Worm (Caenorhabditis elegans) whole organism, L2 larva: ENCODE data around the gene F44E7.7.

Experiments
- ama-1 ChIP-seq: fragments of 150-350 bp; optimal IDR thresholded peaks from 2 replicates; lab custom pipeline; 2018; ENCODE audit warnings: inconsistent platforms
- ceh-82 ChIP-seq: fragments of 150-350 bp; optimal IDR thresholded peaks from 2 replicates; lab custom pipeline; 2014; ENCODE audit warnings: missing biosample characterization, missing genetic modification characterization
- elt-1 ChIP-seq: fragments of 150-350 bp; optimal IDR thresholded peaks from 2 replicates; lab custom pipeline; 2014; ENCODE audit warnings: missing biosample characterization, missing genetic modification characterization
- lsy-2 ChIP-seq, 2 experiments: fragments of 150-350 bp in 1 of 2; sonication (generic microtip) in 1 of 2; optimal IDR thresholded peaks; 2 replicates each; lab custom pipeline; 2014 to 2017; ENCODE audit warnings: missing biosample characterization in 2 of 2, missing genetic modification characterization in 2 of 2
- nhr-23 ChIP-seq: fragments of 150-350 bp; optimal IDR thresholded peaks from 2 replicates; lab custom pipeline; 2014; ENCODE audit warnings: missing biosample characterization, missing genetic modification reagents, missing genetic modification characterization
- nhr-25 ChIP-seq: fragments of 150-350 bp; sonication (generic microtip); optimal IDR thresholded peaks from 3 replicates; lab custom pipeline; 2014; ENCODE audit warnings: missing biosample characterization, missing genetic modification characterization
- sem-4 ChIP-seq: fragments of 150-350 bp; optimal IDR thresholded peaks from 2 replicates; lab custom pipeline; 2014; ENCODE audit warnings: missing biosample characterization, missing genetic modification reagents, missing genetic modification characterization
- skn-1 ChIP-seq: sonication (generic microtip); optimal IDR thresholded peaks from 2 replicates; lab custom pipeline; 2017; ENCODE audit warnings: missing biosample characterization, missing genetic modification characterization

ce11 chrV:5753432-5753831 lies 31.8 kb downstream of the F44E7.7 start, which contains the start of gene pgph-1:
- TF ChIP-seq lsy-2 (tag; optimal IDR thresholded peaks at IDR 0.05; lab: Kevin White, UChicago) (no peak), nhr-25 (tag; lab: Kevin White, UChicago) (no peak), ceh-82 (tag; lab: Kevin White, UChicago) (no peak), elt-1 (no peak), ama-1 (no peak), nhr-23 (tag; lab: Kevin White, UChicago) (no peak), sem-4 (no peak), skn-1 (tag; lab: Kevin White, UChicago) (no peak)
